Fruit fly (Drosophila melanogaster) whole organism, prepupa: Measurements from ENCODE around the gene CG4757.

Source experiments
- Blimp-1 ChIP-seq: fragments of 200-800 bp; sonication (Bioruptor generic); optimal IDR thresholded peaks from 3 replicates; lab custom pipeline; 2017; ENCODE audit warnings: missing biosample characterization, missing genetic modification characterization, mild to moderate bottlenecking, moderate library complexity, missing genetic modification reagents
- CG10669 ChIP-seq: fragments of 200-800 bp; sonication (Bioruptor generic); optimal IDR thresholded peaks from 3 replicates; lab custom pipeline; 2018; ENCODE audit warnings: missing biosample characterization, mild to moderate bottlenecking, missing genetic modification characterization, moderate library complexity
- CG11294 ChIP-seq: fragments of 200-800 bp; sonication (Bioruptor generic); IDR thresholded peaks from 2 replicates; pipeline ENCODE4 v1.3.6; 2022; ENCODE audit warnings: missing biosample characterization, missing genetic modification characterization
- CG15336 ChIP-seq: fragments of 200-800 bp; sonication (Bioruptor generic); IDR thresholded peaks from 2 replicates; pipeline ENCODE4 v1.3.6; 2022; ENCODE audit warnings: missing biosample characterization, missing genetic modification characterization
- CG1621 ChIP-seq: fragments of 200-800 bp; sonication (Bioruptor generic); optimal IDR thresholded peaks from 3 replicates; lab custom pipeline; 2018; ENCODE audit warnings: missing biosample characterization, mild to moderate bottlenecking, missing genetic modification characterization
- CG16779 ChIP-seq: fragments of 200-800 bp; sonication (Bioruptor generic); optimal IDR thresholded peaks from 3 replicates; lab custom pipeline; 2017; ENCODE audit warnings: missing biosample characterization, mild to moderate bottlenecking, missing genetic modification characterization
- CG3032 ChIP-seq: fragments of 200-800 bp; optimal IDR thresholded peaks from 2 replicates; lab custom pipeline; 2019; ENCODE audit warnings: missing biosample characterization, mild to moderate bottlenecking, missing genetic modification characterization, moderate library complexity
- CG31627 ChIP-seq: fragments of 200-800 bp; sonication (Bioruptor generic); optimal IDR thresholded peaks from 3 replicates; lab custom pipeline; 2016; ENCODE audit warnings: missing biosample characterization, missing genetic modification characterization
- CG32006 ChIP-seq: fragments of 200-800 bp; sonication (Bioruptor generic); optimal IDR thresholded peaks from 3 replicates; lab custom pipeline; 2017; ENCODE audit warnings: missing biosample characterization, mild to moderate bottlenecking, missing genetic modification characterization
- CG34406 ChIP-seq: fragments of 200-800 bp; sonication (Bioruptor generic); optimal IDR thresholded peaks from 3 replicates; lab custom pipeline; 2016; ENCODE audit warnings: missing biosample characterization, missing genetic modification characterization
- CG3919 ChIP-seq: fragments of 200-800 bp; sonication (Bioruptor generic); optimal IDR thresholded peaks from 3 replicates; lab custom pipeline; 2016; ENCODE audit warnings: missing biosample characterization, missing genetic modification characterization
- CG6163 ChIP-seq: fragments of 200-800 bp; sonication (Bioruptor generic); IDR thresholded peaks from 3 replicates; pipeline ENCODE4 v1.3.6; 2022; ENCODE audit warnings: missing biosample characterization, missing genetic modification characterization
- CG6276 ChIP-seq: fragments of 200-800 bp; sonication (Bioruptor generic); optimal IDR thresholded peaks from 2 replicates; lab custom pipeline; 2017; ENCODE audit warnings: missing biosample characterization, mild to moderate bottlenecking, missing genetic modification characterization
- CG6792 ChIP-seq: fragments of 200-800 bp; sonication (Bioruptor generic); optimal IDR thresholded peaks from 3 replicates; lab custom pipeline; 2016; ENCODE audit warnings: missing biosample characterization, missing genetic modification characterization
- CG6808 ChIP-seq: fragments of 200-800 bp; sonication (Bioruptor generic); optimal IDR thresholded peaks from 3 replicates; lab custom pipeline; 2017; ENCODE audit warnings: missing biosample characterization, missing genetic modification characterization, mild to moderate bottlenecking, moderate library complexity, missing genetic modification reagents
- CG6854 ChIP-seq: fragments of 200-800 bp; sonication (Bioruptor generic); optimal IDR thresholded peaks from 2 replicates; lab custom pipeline; 2017; ENCODE audit warnings: missing biosample characterization, mild to moderate bottlenecking, missing genetic modification characterization
- CG7368 ChIP-seq: fragments of 200-800 bp; sonication (Bioruptor generic); optimal IDR thresholded peaks from 3 replicates; lab custom pipeline; 2016; ENCODE audit warnings: missing biosample characterization, missing genetic modification characterization
- CG8119 ChIP-seq: fragments of 200-800 bp; sonication (Bioruptor generic); IDR thresholded peaks from 3 replicates; pipeline ENCODE4 v1.3.6; 2022; ENCODE audit warnings: missing biosample characterization, missing genetic modification characterization
- CG8632 ChIP-seq: fragments of 200-800 bp; sonication (Bioruptor generic); optimal IDR thresholded peaks from 3 replicates; lab custom pipeline; 2016; ENCODE audit warnings: missing biosample characterization, missing genetic modification characterization
- CG9139 ChIP-seq: fragments of 200-800 bp; sonication (Bioruptor generic); optimal IDR thresholded peaks from 3 replicates; lab custom pipeline; 2017; ENCODE audit warnings: missing biosample characterization, mild to moderate bottlenecking, missing genetic modification characterization
- Eip75B ChIP-seq: fragments of 200-800 bp; sonication (Bioruptor generic); optimal IDR thresholded peaks from 3 replicates; lab custom pipeline; 2016; ENCODE audit warnings: missing biosample characterization, missing genetic modification characterization
- Eip78C ChIP-seq: fragments of 200-800 bp; sonication (Bioruptor generic); peaks from one replicate; lab custom pipeline; 2016; ENCODE audit warnings: missing biosample characterization, missing genetic modification characterization
- Eip93F ChIP-seq: fragments of 200-800 bp; sonication (Bioruptor generic); optimal IDR thresholded peaks from 2 replicates; lab custom pipeline; 2016; ENCODE audit warnings: missing biosample characterization, mild to moderate bottlenecking, missing genetic modification characterization
- Ets21C ChIP-seq: fragments of 200-800 bp; sonication (Bioruptor generic); optimal IDR thresholded peaks from 3 replicates; lab custom pipeline; 2016; ENCODE audit warnings: missing biosample characterization, missing genetic modification characterization
- Hr38 ChIP-seq: sonication (Bioruptor generic); optimal IDR thresholded peaks from 2 replicates; lab custom pipeline; 2016; ENCODE audit warnings: missing biosample characterization, missing genetic modification characterization
- Hr39 ChIP-seq: fragments of 200-800 bp; sonication (Bioruptor generic); optimal IDR thresholded peaks from 2 replicates; lab custom pipeline; 2016; ENCODE audit warnings: missing biosample characterization, missing genetic modification characterization
- Hr4 ChIP-seq: fragments of 200-800 bp; sonication (Bioruptor generic); optimal IDR thresholded peaks from 3 replicates; lab custom pipeline; 2016; ENCODE audit warnings: missing biosample characterization, missing genetic modification characterization
- Met ChIP-seq: fragments of 200-800 bp; sonication (Bioruptor generic); optimal IDR thresholded peaks from 3 replicates; lab custom pipeline; 2016; ENCODE audit warnings: missing biosample characterization, missing genetic modification characterization
- Smox ChIP-seq: fragments of 200-800 bp; sonication (Bioruptor generic); optimal IDR thresholded peaks from 3 replicates; lab custom pipeline; 2016; ENCODE audit warnings: missing biosample characterization, missing genetic modification characterization
- Sox102F ChIP-seq: fragments of 200-800 bp; sonication (Bioruptor generic); optimal IDR thresholded peaks from 2 replicates; lab custom pipeline; 2016; ENCODE audit warnings: missing biosample characterization, mild to moderate bottlenecking, missing genetic modification characterization
- Sox14 ChIP-seq: fragments of 200-800 bp; sonication (Bioruptor generic); optimal IDR thresholded peaks from 3 replicates; lab custom pipeline; 2016; ENCODE audit warnings: missing biosample characterization, missing genetic modification characterization
- Sox15 ChIP-seq: fragments of 200-800 bp; sonication (Bioruptor generic); optimal IDR thresholded peaks from 3 replicates; lab custom pipeline; 2016; ENCODE audit warnings: missing biosample characterization, missing genetic modification characterization
- achi ChIP-seq: fragments of 200-800 bp; sonication (Bioruptor generic); optimal IDR thresholded peaks from 3 replicates; lab custom pipeline; 2016; ENCODE audit warnings: missing biosample characterization, missing genetic modification characterization
- acj6 ChIP-seq: fragments of 200-800 bp; sonication (Bioruptor generic); optimal IDR thresholded peaks from 3 replicates; lab custom pipeline; 2016; ENCODE audit warnings: missing biosample characterization, missing genetic modification characterization
- dac ChIP-seq: fragments of 200-800 bp; sonication (Bioruptor generic); optimal IDR thresholded peaks from 2 replicates; lab custom pipeline; 2017; ENCODE audit warnings: missing biosample characterization, mild to moderate bottlenecking, missing genetic modification characterization
- dsx ChIP-seq: fragments of 200-800 bp; optimal IDR thresholded peaks from 3 replicates; lab custom pipeline; 2019; ENCODE audit warnings: missing biosample characterization, mild to moderate bottlenecking, missing genetic modification characterization, moderate library complexity; ENCODE audit not compliant: poor library complexity, severe bottlenecking
- eg ChIP-seq: fragments of 200-800 bp; sonication (Bioruptor generic); IDR thresholded peaks from 3 replicates; pipeline ENCODE4 v1.3.6; 2022; ENCODE audit warnings: missing biosample characterization, missing genetic modification characterization
- esn ChIP-seq: fragments of 200-800 bp; sonication (Bioruptor generic); optimal IDR thresholded peaks from 2 replicates; lab custom pipeline; 2016; ENCODE audit warnings: missing biosample characterization, mild to moderate bottlenecking, missing genetic modification characterization, moderate library complexity
- fd85E ChIP-seq: fragments of 200-800 bp; sonication (Bioruptor generic); optimal IDR thresholded peaks from 3 replicates; lab custom pipeline; 2016; ENCODE audit warnings: missing biosample characterization, missing genetic modification characterization
- fkh ChIP-seq: fragments of 200-800 bp; sonication (Bioruptor generic); optimal IDR thresholded peaks from 3 replicates; lab custom pipeline; 2017; ENCODE audit warnings: missing biosample characterization, mild to moderate bottlenecking, missing genetic modification characterization, moderate library complexity
- net ChIP-seq: fragments of 200-800 bp; sonication (Bioruptor generic); optimal IDR thresholded peaks from 3 replicates; lab custom pipeline; 2016; ENCODE audit warnings: missing biosample characterization, missing genetic modification characterization
- spab ChIP-seq: fragments of 200-800 bp; sonication (Bioruptor generic); optimal IDR thresholded peaks from 2 replicates; lab custom pipeline; 2017; ENCODE audit warnings: missing biosample characterization, mild to moderate bottlenecking, missing genetic modification characterization, missing genetic modification reagents
- ss ChIP-seq, 2 experiments: fragments of 200-800 bp; sonication (Bioruptor generic); optimal IDR thresholded peaks; 2 replicates in 1 of 2; 3 replicates in 1 of 2; lab custom pipeline; 2017 to 2018; ENCODE audit warnings: mild to moderate bottlenecking in 2 of 2, missing biosample characterization in 2 of 2, missing genetic modification characterization in 2 of 2, moderate library complexity in 1 of 2
- svp ChIP-seq: fragments of 200-800 bp; sonication (Bioruptor generic); peaks from one replicate; lab custom pipeline; 2016; ENCODE audit warnings: missing biosample characterization, missing genetic modification characterization
- topi ChIP-seq: fragments of 200-800 bp; sonication (Bioruptor generic); optimal IDR thresholded peaks from 3 replicates; lab custom pipeline; 2016; ENCODE audit warnings: missing biosample characterization, missing genetic modification characterization
- vri ChIP-seq: fragments of 200-800 bp; sonication (Bioruptor generic); optimal IDR thresholded peaks from 3 replicates; lab custom pipeline; 2016; ENCODE audit warnings: missing biosample characterization, mild to moderate bottlenecking, missing genetic modification characterization

Gene CG4757

DNA sequence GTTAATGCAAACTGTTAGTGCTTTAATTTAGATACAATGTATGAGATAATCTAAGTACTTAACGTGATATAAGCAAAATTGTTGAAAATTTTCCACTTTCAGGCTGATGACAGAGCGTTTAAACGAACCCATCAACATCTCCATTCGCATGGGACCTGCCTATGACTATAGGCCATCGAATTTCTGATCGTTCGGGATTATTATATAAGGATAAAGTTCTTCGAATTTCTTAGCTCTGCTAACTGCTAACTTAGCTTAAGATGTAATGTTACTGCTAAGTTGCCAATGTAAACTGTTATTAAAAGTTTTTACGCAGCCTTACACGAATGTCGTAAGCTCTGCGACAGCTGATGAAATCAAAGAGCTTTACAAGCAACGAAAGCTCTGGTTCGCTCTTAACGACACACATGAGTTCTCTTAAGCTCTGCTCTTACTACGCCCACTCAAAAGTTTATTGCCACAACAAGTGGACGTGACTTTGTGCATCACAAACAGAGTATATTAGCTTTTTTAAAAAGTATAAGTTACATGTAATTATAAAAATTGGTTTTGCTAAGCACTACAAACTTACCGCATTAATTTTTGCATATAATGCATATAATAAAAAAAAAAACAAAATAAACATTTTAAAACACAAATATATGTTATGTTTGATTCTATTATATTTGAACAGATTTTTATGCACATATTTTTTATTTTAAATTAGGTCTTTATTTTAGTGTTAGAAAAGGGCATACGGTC is 35.8 kb downstream of the CG4757 start (continued):
- peak; percentile 89 for TF ChIP-seq CG1621 (tag; lab: Kevin White, UChicago)
- TF ChIP-seq Eip75B: peak; percentile 97
- TF ChIP-seq dsx (GFP tag; lab: Kevin White, UChicago): peak; percentile 90
- peak; percentile 98 for TF ChIP-seq eg
- TF ChIP-seq Hr4 (GFP tag; lab: Kevin White, UChicago): peak; percentile 98
- peak; percentile 99 for TF ChIP-seq CG15336 (GFP tag; lab: Robert Waterston, UW)
- TF ChIP-seq CG6163 (GFP tag; lab: Robert Waterston, UW): peak; percentile 97
- peak; percentile 97 for TF ChIP-seq CG3919
- peak; percentile 97 for TF ChIP-seq CG6808 (GFP tag; lab: Kevin White, UChicago)
- peak; percentile 100 for TF ChIP-seq Blimp-1
- peak; percentile 95 for TF ChIP-seq Sox102F (GFP tag; lab: Kevin White, UChicago)
- peak; percentile 96 for TF ChIP-seq CG10669 (GFP tag; lab: Kevin White, UChicago)
- peak; percentile 96 for TF ChIP-seq CG6792 (GFP tag; lab: Kevin White, UChicago)
- TF ChIP-seq achi (GFP tag; lab: Kevin White, UChicago): peak; percentile 99
- TF ChIP-seq ss (GFP tag; optimal IDR thresholded peaks at IDR 0.05; lab: Kevin White, UChicago): peak in 1 of 2 experiments; percentile 99
- TF ChIP-seq Sox14 (GFP tag; lab: Kevin White, UChicago): peak; percentile 96
- TF ChIP-seq CG34406 (GFP tag; lab: Kevin White, UChicago): peak; percentile 99
- peak; percentile 79 for TF ChIP-seq fd85E
- peak; percentile 96 for TF ChIP-seq net (GFP tag; lab: Kevin White, UChicago)
- TF ChIP-seq CG3032 (tag; lab: Kevin White, UChicago): peak; percentile 95
- peak; percentile 95 for TF ChIP-seq Sox15
- TF ChIP-seq CG7368 (GFP tag; lab: Kevin White, UChicago): peak; percentile 93
- peak; percentile 99 for TF ChIP-seq CG6276 (GFP tag; lab: Kevin White, UChicago)
- peak; percentile 96 for TF ChIP-seq Smox (GFP tag; lab: Kevin White, UChicago)
- TF ChIP-seq Eip78C (GFP tag; lab: Kevin White, UChicago): peak; percentile 100
- TF ChIP-seq CG31627: peak; percentile 95
- TF ChIP-seq svp (GFP tag; lab: Kevin White, UChicago): peak; percentile 99
- peak; percentile 100 for TF ChIP-seq CG32006
- no peak for TF ChIP-seq Hr38 (GFP tag; lab: Kevin White, UChicago)
- peak; percentile 98 for TF ChIP-seq CG11294 (GFP tag; lab: Robert Waterston, UW)
- peak; percentile 97 for TF ChIP-seq Met
- TF ChIP-seq CG6854 (GFP tag; lab: Kevin White, UChicago): peak; percentile 98

DNA sequence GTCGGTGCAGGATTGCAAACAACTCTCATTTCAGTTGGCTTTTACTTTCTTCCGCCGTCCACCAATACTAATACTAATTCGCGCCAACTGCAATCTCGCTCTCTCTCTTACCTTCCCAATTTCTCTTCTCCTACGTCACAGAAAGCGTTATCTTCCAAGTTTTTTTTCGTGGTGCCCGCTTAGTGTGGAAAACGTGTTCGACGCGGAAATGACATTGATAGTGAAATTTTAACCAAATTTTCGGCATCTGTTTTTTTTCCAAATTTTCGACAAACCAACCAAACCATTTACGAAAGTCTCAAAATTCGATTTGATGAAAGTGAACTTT is 36.3 kb downstream of the CG4757 start, which contains the start of gene cu:
Gene cu, plus strand, starts transcription at position 204 of the 328 bp plus-strand sequence.
- TF ChIP-seq CG16779 (no peak), Sox14 (GFP tag; lab: Kevin White, UChicago) (no peak), Blimp-1 (no peak), Hr39 (no peak), spab (no peak), Ets21C (GFP tag; lab: Kevin White, UChicago) (no peak), topi (GFP tag; lab: Kevin White, UChicago) (no peak), Hr4 (GFP tag; lab: Kevin White, UChicago) (no peak), Met (no peak), CG8632 (GFP tag; lab: Kevin White, UChicago) (no peak), Eip78C (GFP tag; lab: Kevin White, UChicago) (no peak), CG31627 (no peak)
- TF ChIP-seq, all 60 proteins: peak for 0

DNA sequence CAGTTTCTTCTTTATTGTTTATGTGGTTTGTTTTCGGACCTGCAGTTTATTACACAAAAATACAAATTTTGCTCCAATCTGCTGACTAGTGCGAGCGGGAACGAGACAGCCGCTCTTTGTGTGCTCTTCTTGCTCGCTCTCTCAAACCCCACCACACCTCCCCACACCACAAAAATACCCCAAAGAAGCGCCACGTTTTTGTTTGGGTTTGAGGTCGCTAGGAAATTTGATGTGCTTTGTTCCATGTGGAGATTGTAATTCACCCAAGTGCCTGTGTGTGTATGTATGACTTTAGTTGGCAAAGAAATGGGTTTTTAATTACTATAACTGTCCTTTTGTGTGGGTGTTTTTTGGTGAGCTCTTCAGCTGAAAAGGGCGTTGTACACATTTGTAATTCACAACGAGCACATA is 37.1 kb downstream of the CG4757 start:
- TF ChIP-seq esn (GFP tag; lab: Kevin White, UChicago) (no peak), CG6276 (GFP tag; lab: Kevin White, UChicago) (no peak), acj6 (GFP tag; lab: Kevin White, UChicago) (no peak), dac (GFP tag; lab: Kevin White, UChicago) (no peak), CG9139 (no peak), fkh (GFP tag; lab: Kevin White, UChicago) (peak; percentile 82), CG34406 (GFP tag; lab: Kevin White, UChicago) (no peak), Ets21C (GFP tag; lab: Kevin White, UChicago) (no peak), topi (GFP tag; lab: Kevin White, UChicago) (no peak), Sox14 (GFP tag; lab: Kevin White, UChicago) (peak; percentile 76), CG6163 (GFP tag; lab: Robert Waterston, UW) (0 out of 3 replicates have a peak, but pooled peaks have one; percentile 25), CG3919 (no peak), CG6854 (GFP tag; lab: Kevin White, UChicago) (peak; percentile 4), vri (GFP tag; lab: Kevin White, UChicago) (peak; percentile 63), Blimp-1 (peak; percentile 25), Hr4 (GFP tag; lab: Kevin White, UChicago) (no peak), Hr38 (GFP tag; lab: Kevin White, UChicago) (no peak), svp (GFP tag; lab: Kevin White, UChicago) (peak; percentile 67), Eip93F (GFP tag; lab: Kevin White, UChicago) (no peak), CG8119 (no peak), CG31627 (no peak), Met (no peak)
